Worm (Caenorhabditis elegans) whole organism, midembryonic: Measurements from ENCODE around the gene mcat-1.

Experiments
- T22C8.4 ChIP-seq: fragments of 200-800 bp; sonication (Bioruptor generic); IDR thresholded peaks from 2 replicates; pipeline ENCODE4 v1.3.6; 2022; ENCODE audit warnings: missing genetic modification characterization, missing compliant biosample characterization
- cog-1 ChIP-seq: sonication (generic microtip); optimal IDR thresholded peaks from 2 replicates; lab custom pipeline; 2016; ENCODE audit warnings: missing genetic modification characterization, missing compliant biosample characterization
- flt-1 ChIP-seq: fragments of 200-800 bp; sonication (Bioruptor generic); IDR thresholded peaks from 2 replicates; pipeline ENCODE4 v1.3.6; 2022; ENCODE audit warnings: missing genetic modification characterization, missing compliant biosample characterization
- klf-2 ChIP-seq: fragments of 200-800 bp; sonication (Bioruptor generic); conservative IDR thresholded peaks from 2 replicates; pipeline ENCODE4 v1.3.6; 2022; ENCODE audit warnings: missing genetic modification reagents, missing genetic modification characterization, missing compliant biosample characterization
- med-1 ChIP-seq: sonication (generic microtip); optimal IDR thresholded peaks from 2 replicates; lab custom pipeline; 2017; ENCODE audit warnings: missing genetic modification characterization, mild to moderate bottlenecking, missing compliant biosample characterization, antibody characterized with exemption, missing genetic modification reagents; ENCODE audit not compliant: insufficient read depth
- ref-1 ChIP-seq: fragments of 200-800 bp; sonication (Bioruptor generic); conservative IDR thresholded peaks from 2 replicates; pipeline ENCODE4 v1.3.6; 2022; ENCODE audit warnings: missing genetic modification reagents, missing genetic modification characterization, missing compliant biosample characterization
- tab-1 ChIP-seq: fragments of 200-800 bp; sonication (Bioruptor generic); IDR thresholded peaks from 2 replicates; pipeline ENCODE4 v1.3.6; 2022; ENCODE audit warnings: missing genetic modification characterization, missing compliant biosample characterization
- ztf-23 ChIP-seq: fragments of 200-800 bp; sonication (Bioruptor generic); IDR thresholded peaks from 2 replicates; pipeline ENCODE4 v1.3.6; 2022; ENCODE audit warnings: missing genetic modification reagents, missing genetic modification characterization, missing compliant biosample characterization
- ztf-29 ChIP-seq: fragments of 200-800 bp; sonication (Bioruptor generic); IDR thresholded peaks from 2 replicates; pipeline ENCODE4 v1.3.6; 2022; ENCODE audit warnings: missing genetic modification reagents, missing genetic modification characterization, missing compliant biosample characterization

- TF ChIP-seq flt-1, result no peak
- no peak for TF ChIP-seq klf-2 (GFP tag; lab: Robert Waterston, UW)
- TF ChIP-seq ref-1 (GFP tag; lab: Robert Waterston, UW), result no peak
- no peak for TF ChIP-seq tab-1
- TF ChIP-seq T22C8.4 (GFP tag; lab: Robert Waterston, UW), result no peak
- TF ChIP-seq ztf-29 (GFP tag; lab: Robert Waterston, UW), result no peak
- no peak for TF ChIP-seq cog-1 (tag; lab: Kevin White, UChicago)
- no peak for TF ChIP-seq med-1
- no peak for TF ChIP-seq ztf-23
Observed at ce11 chrII:69354-69753, 22.0 kb downstream of the mcat-1 start, which contains the start of gene egl-26.
